Fruit fly (Drosophila melanogaster): ENCODE results near the gene CG18789.
A peak's percentile ranks its signal among the peaks of the same experiment; 100 is the strongest.

The CG18789 gene

DNA sequence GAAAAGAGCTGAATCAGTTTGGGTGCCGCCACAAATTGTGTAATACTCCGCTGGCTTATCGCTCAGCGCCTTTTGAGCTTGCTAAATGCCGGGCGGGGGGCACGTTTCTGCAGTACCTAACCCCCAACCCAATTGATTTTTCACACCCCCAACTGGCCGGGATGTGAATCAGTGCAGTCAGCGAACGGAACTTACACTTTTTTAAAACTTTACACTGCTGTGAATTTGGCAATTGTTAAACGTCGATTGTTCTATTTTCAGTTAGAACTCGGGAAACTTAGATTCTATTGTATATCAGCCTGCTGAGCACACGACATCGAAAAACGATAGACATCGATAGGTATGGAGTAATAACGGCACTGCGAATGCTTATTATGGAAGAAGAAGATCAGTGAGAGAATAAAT, 42.9 kb upstream of the CG18789 start, which contains the start of gene Tom70 (continued):
- TF ChIP-seq CG34224 (GFP tag; IDR thresholded peaks at IDR 0.05; ENCODE audit: partially characterized antibody) (peak; percentile 67), CG9876 (GFP tag; optimal IDR thresholded peaks at IDR 0.05) (no peak), slbo (GFP tag; IDR thresholded peaks at IDR 0.05) (no peak), Fer1 (GFP tag; optimal IDR thresholded peaks at IDR 0.05) (peak; percentile 21), Sry-δ (GFP tag; optimal IDR thresholded peaks at IDR 0.05) (peak; percentile 58), amos (GFP tag; IDR thresholded peaks at IDR 0.05; ENCODE audit: partially characterized antibody) (peak; percentile 54; the same call in 1 of the 2 replicates), BEAF-32 (GFP tag; optimal IDR thresholded peaks at IDR 0.05) (peak; percentile 66), esg (GFP tag; conservative IDR thresholded peaks at IDR 0.05) (no peak), onecut (GFP tag; IDR thresholded peaks at IDR 0.05) (peak; percentile 87), zen2 (GFP tag; IDR thresholded peaks at IDR 0.05; ENCODE audit: partially characterized antibody) (peak; percentile 34; the same call in 1 of the 3 replicates), caup (GFP tag; optimal IDR thresholded peaks at IDR 0.05; ENCODE audit: severe bottlenecking) (no peak), E2f2 (GFP tag; IDR thresholded peaks at IDR 0.05) (peak; percentile 53), NFAT (GFP tag; IDR thresholded peaks at IDR 0.05) (no peak), stwl (tag; optimal IDR thresholded peaks at IDR 0.05) (peak; percentile 62), CG13624 (GFP tag; optimal IDR thresholded peaks at IDR 0.05) (peak; percentile 16), tna (GFP tag; IDR thresholded peaks at IDR 0.05; ENCODE audit: partially characterized antibody) (no peak), CG17385 (GFP tag; optimal IDR thresholded peaks at IDR 0.05) (peak; percentile 96), Dref (GFP tag; IDR thresholded peaks at IDR 0.05) (peak; percentile 73), bbx (GFP tag; IDR thresholded peaks at IDR 0.05; ENCODE audit: partially characterized antibody) (peak; percentile 68), CG14710 (tag; optimal IDR thresholded peaks at IDR 0.05) (peak; percentile 16), CG7357 (GFP tag; IDR thresholded peaks at IDR 0.05) (no peak), CG16813 (GFP tag; IDR thresholded peaks at IDR 0.05; ENCODE audit: partially characterized antibody) (peak; percentile 51), knrl (GFP tag; IDR thresholded peaks at IDR 0.05; ENCODE audit: partially characterized antibody) (peak; percentile 47; the same call in 1 of the 3 replicates), dm (GFP tag; optimal IDR thresholded peaks at IDR 0.05) (peak; percentile 56), CG14667 (GFP tag; IDR thresholded peaks at IDR 0.05) (no peak), Sry-β (GFP tag; optimal IDR thresholded peaks at IDR 0.05) (peak; percentile 52), gfzf (GFP tag; optimal IDR thresholded peaks at IDR 0.05) (peak; percentile 3), pzg (GFP tag; optimal IDR thresholded peaks at IDR 0.05) (peak; percentile 63), crol (GFP tag; IDR thresholded peaks at IDR 0.05) (0 out of 2 replicates have a peak, but pooled peaks have one; percentile 10), CG12659 (GFP tag; optimal IDR thresholded peaks at IDR 0.05) (peak; percentile 32), CG10274 (GFP tag; optimal IDR thresholded peaks at IDR 0.05) (no peak), Trl (optimal IDR thresholded peaks at IDR 0.05) (no peak), Trl (GFP tag; optimal IDR thresholded peaks at IDR 0.05) (no peak), CG13287 (GFP tag; IDR thresholded peaks at IDR 0.05; ENCODE audit: partially characterized antibody) (peak; percentile 55)

DNA sequence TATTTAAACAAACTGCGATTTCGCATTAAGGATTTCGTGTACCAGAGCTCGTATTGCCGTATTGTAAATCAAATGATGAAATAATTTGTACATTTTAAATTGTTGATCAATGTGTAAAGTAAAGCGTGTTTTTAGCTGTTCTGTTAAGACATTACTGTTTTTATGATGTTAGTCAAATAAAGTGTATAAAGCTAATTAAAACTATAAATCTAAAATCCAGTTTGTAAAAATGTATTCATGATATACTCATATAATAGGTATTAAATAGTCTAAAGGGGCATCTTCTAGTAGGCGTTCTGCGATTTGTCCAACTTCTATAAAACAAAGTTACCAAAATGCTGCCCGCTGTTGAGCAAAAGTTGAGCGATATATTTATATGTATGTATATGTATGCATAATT, 38.7 kb upstream of the CG18789 start, which contains the start of gene CG18788:
Gene CG18788, plus strand, starts transcription at position 301 of the 400 bp plus-strand sequence.
- no peak for TF ChIP-seq Atf3 (GFP tag; optimal IDR thresholded peaks at IDR 0.05)
- TF ChIP-seq CG34224 (GFP tag; IDR thresholded peaks at IDR 0.05; ENCODE audit: partially characterized antibody): no peak
- TF ChIP-seq bcd (GFP tag; optimal IDR thresholded peaks at IDR 0.05): no peak
- TF ChIP-seq CG17829 (tag; optimal IDR thresholded peaks at IDR 0.05): no peak
- no peak for TF ChIP-seq scrt (GFP tag; optimal IDR thresholded peaks at IDR 0.05)
